Fruit fly (Drosophila melanogaster) whole organism, adult: ENCODE results near the gene Afg3l2.

Experiments used
- CG11617 ChIP-seq: fragments of 200-800 bp; sonication (Bioruptor generic); optimal IDR thresholded peaks from 2 replicates; lab custom pipeline; 2017; ENCODE audit warnings: mild to moderate bottlenecking, missing biosample characterization, missing genetic modification reagents, missing genetic modification characterization
- CG12768 ChIP-seq: fragments of 200-800 bp; sonication (Bioruptor generic); optimal IDR thresholded peaks from 2 replicates; lab custom pipeline; 2017; ENCODE audit warnings: missing biosample characterization, missing genetic modification characterization, mild to moderate bottlenecking, moderate library complexity, missing genetic modification reagents
- CG1620 ChIP-seq: fragments of 200-800 bp; sonication (Bioruptor generic); optimal IDR thresholded peaks from 2 replicates; lab custom pipeline; 2016; ENCODE audit warnings: missing biosample characterization, missing genetic modification characterization
- CG33017 ChIP-seq: fragments of 200-800 bp; sonication (Bioruptor generic); optimal IDR thresholded peaks from 2 replicates; lab custom pipeline; 2018; ENCODE audit warnings: missing biosample characterization, mild to moderate bottlenecking, missing genetic modification characterization, moderate library complexity
- CG5204 ChIP-seq: fragments of 200-800 bp; sonication (Bioruptor generic); optimal IDR thresholded peaks from 2 replicates; lab custom pipeline; 2016; ENCODE audit warnings: missing biosample characterization, missing genetic modification characterization
- CG7045 ChIP-seq: fragments of 200-800 bp; sonication (Bioruptor generic); optimal IDR thresholded peaks from 2 replicates; lab custom pipeline; 2017; ENCODE audit warnings: missing biosample characterization, mild to moderate bottlenecking, missing genetic modification characterization
- CG7101 ChIP-seq: fragments of 200-800 bp; sonication (Bioruptor generic); optimal IDR thresholded peaks from 2 replicates; lab custom pipeline; 2018; ENCODE audit warnings: missing biosample characterization, mild to moderate bottlenecking, missing genetic modification characterization, moderate library complexity
- Clk ChIP-seq: fragments of 200-800 bp; sonication (Bioruptor generic); optimal IDR thresholded peaks from 2 replicates; lab custom pipeline; 2017; ENCODE audit warnings: missing biosample characterization, missing genetic modification characterization
- Crg-1 ChIP-seq: fragments of 200-800 bp; sonication (Bioruptor generic); optimal IDR thresholded peaks from 2 replicates; lab custom pipeline; 2016; ENCODE audit warnings: missing biosample characterization, missing genetic modification characterization
- Hr96 ChIP-seq: fragments of 200-800 bp; sonication (Bioruptor generic); optimal IDR thresholded peaks from 2 replicates; lab custom pipeline; 2016; ENCODE audit warnings: missing biosample characterization, missing genetic modification characterization
- Mnt ChIP-seq: fragments of 200-800 bp; sonication (Bioruptor generic); optimal IDR thresholded peaks from 2 replicates; lab custom pipeline; 2016; ENCODE audit warnings: missing biosample characterization, mild to moderate bottlenecking, missing genetic modification characterization
- bab1 ChIP-seq: fragments of 200-800 bp; sonication (Bioruptor generic); optimal IDR thresholded peaks from 3 replicates; lab custom pipeline; 2019; ENCODE audit warnings: missing biosample characterization, mild to moderate bottlenecking, missing genetic modification characterization, moderate library complexity
- cic ChIP-seq: fragments of 200-800 bp; sonication (Bioruptor generic); optimal IDR thresholded peaks from 2 replicates; lab custom pipeline; 2017; ENCODE audit warnings: missing biosample characterization, mild to moderate bottlenecking, missing genetic modification characterization, moderate library complexity
- cnc ChIP-seq, 2 experiments: fragments of >200 bp; optimal IDR thresholded peaks; 2 replicates each; lab custom pipeline; 2017
- kay ChIP-seq: fragments of 200-800 bp; sonication (Bioruptor generic); peaks from one replicate; lab custom pipeline; 2016; ENCODE audit warnings: missing biosample characterization, missing genetic modification characterization, borderline replicate concordance
- ovo ChIP-seq: fragments of 200-800 bp; sonication (Bioruptor generic); optimal IDR thresholded peaks from 2 replicates; lab custom pipeline; 2016; ENCODE audit warnings: missing biosample characterization, missing genetic modification characterization
- pad ChIP-seq: fragments of 200-800 bp; sonication (Bioruptor generic); optimal IDR thresholded peaks from 3 replicates; lab custom pipeline; 2017; ENCODE audit warnings: missing biosample characterization, missing genetic modification characterization, mild to moderate bottlenecking, moderate library complexity, missing genetic modification reagents
- tj ChIP-seq: fragments of 200-800 bp; sonication (Bioruptor generic); optimal IDR thresholded peaks from 3 replicates; lab custom pipeline; 2017; ENCODE audit warnings: missing biosample characterization, mild to moderate bottlenecking, missing genetic modification characterization, moderate library complexity
- toe ChIP-seq: fragments of 200-800 bp; sonication (Bioruptor generic); optimal IDR thresholded peaks from 2 replicates; lab custom pipeline; 2016; ENCODE audit warnings: missing biosample characterization, missing genetic modification characterization

The Afg3l2 gene

DNA sequence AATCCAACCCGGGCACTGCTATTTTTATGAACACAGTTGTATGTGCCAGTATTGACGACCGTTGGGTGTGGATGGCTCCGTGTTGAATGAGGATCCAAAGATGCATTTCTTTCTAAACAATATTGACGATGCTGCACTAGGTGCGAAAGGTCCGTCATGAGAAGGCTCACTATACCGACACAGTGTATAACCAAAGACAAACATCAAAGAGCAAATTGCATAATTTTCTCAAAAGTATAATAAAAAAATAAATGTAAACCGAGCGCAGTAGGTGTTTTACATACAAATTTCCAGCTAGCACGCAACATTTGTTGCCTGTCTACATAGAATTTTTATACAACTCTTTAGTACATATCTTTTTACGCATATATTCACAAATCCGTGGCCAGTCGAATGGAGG, 1.2 kb upstream of the Afg3l2 start, which contains the start of gene CG7707:
TSS of gene CG7707 (plus strand) at position 301 of the 400 bp plus-strand sequence.
- TF ChIP-seq CG5204 (GFP tag; lab: Kevin White, UChicago) (no peak), cic (no peak), tj (GFP tag; lab: Kevin White, UChicago) (no peak), CG7045 (GFP tag; lab: Kevin White, UChicago) (no peak), CG11617 (GFP tag; lab: Kevin White, UChicago) (no peak), toe (GFP tag; lab: Kevin White, UChicago) (no peak), Hr96 (no peak)

- peak; percentile 8 for TF ChIP-seq CG7101 (tag; lab: Kevin White, UChicago)
- TF ChIP-seq Mnt (GFP tag; lab: Kevin White, UChicago), result peak; percentile 90
- no peak for TF ChIP-seq CG33017 (tag; lab: Kevin White, UChicago)
- TF ChIP-seq CG5204 (GFP tag; lab: Kevin White, UChicago), result no peak
- no peak for TF ChIP-seq pad (GFP tag; lab: Kevin White, UChicago)
- no peak for TF ChIP-seq kay (GFP tag; lab: Kevin White, UChicago)
- no peak for TF ChIP-seq cnc (optimal IDR thresholded peaks at IDR 0.05; lab: Kevin White, UChicago)
- peak; percentile 37 for TF ChIP-seq CG12768
- TF ChIP-seq CG11617 (GFP tag; lab: Kevin White, UChicago), result no peak
- TF ChIP-seq ovo (GFP tag; lab: Kevin White, UChicago), result no peak
- TF ChIP-seq CG7045 (GFP tag; lab: Kevin White, UChicago), result no peak
- peak; percentile 57 for TF ChIP-seq cic
- no peak for TF ChIP-seq Hr96
- TF ChIP-seq tj (GFP tag; lab: Kevin White, UChicago), result peak; percentile 35
Observed at dm6 chr3L:17238129-17238732, 3.7 kb downstream of the Afg3l2 start, which contains the start of gene Rbp6. Rbp6 (minus strand) TSS chr3L:17238212.

DNA sequence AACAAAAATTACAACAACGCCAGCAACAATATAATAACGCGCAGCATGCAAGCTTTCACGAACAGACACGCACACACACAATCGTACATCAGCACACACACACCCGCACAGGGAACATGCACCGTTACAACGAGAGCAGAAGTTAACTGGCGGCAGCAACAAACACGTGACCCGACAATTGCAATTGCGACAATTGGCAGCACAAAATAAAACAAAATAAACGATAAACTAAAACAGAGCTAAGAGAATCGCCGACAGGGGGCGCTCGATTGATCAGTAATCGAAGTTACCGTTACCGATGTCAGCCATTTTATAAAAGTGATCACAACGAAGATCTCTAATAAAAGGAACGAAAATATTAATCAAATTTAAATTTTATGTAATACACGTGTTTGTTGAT, 4.9 kb downstream of the Afg3l2 start:
- TF ChIP-seq CG11617 (GFP tag; lab: Kevin White, UChicago) (no peak), ovo (GFP tag; lab: Kevin White, UChicago) (peak; percentile 1)

DNA sequence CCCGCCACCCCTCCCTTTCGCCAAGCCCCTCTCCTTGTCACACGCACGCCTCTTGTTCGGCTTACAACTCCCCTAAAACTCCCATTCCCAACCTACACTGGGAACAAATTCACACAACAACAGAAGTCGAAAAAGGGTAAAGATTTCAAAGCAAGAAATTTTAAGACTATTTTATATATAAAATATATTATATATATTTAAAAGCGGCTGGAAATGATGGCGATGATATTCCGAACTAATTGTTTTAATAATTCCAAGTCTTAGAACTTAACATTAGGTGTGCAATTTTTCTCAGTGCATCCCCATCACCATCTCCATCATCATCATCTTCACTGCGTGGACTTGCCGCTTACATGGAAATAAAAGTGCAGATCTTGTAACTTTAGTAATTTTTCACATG, 15.6 kb downstream of the Afg3l2 start:
- TF ChIP-seq CG1620 (GFP tag; lab: Kevin White, UChicago), result no peak

- no peak for TF ChIP-seq CG1620 (GFP tag; lab: Kevin White, UChicago)
- no peak for TF ChIP-seq Clk (GFP tag; lab: Kevin White, UChicago)
- TF ChIP-seq CG5204 (GFP tag; lab: Kevin White, UChicago), result no peak
- no peak for TF ChIP-seq Hr96
- TF ChIP-seq CG11617 (GFP tag; lab: Kevin White, UChicago), result no peak
- no peak for TF ChIP-seq toe (GFP tag; lab: Kevin White, UChicago)
- no peak for TF ChIP-seq CG7101 (tag; lab: Kevin White, UChicago)
- no peak for TF ChIP-seq cnc (optimal IDR thresholded peaks at IDR 0.05; lab: Kevin White, UChicago)
- TF ChIP-seq ovo (GFP tag; lab: Kevin White, UChicago), result no peak
- TF ChIP-seq kay (GFP tag; lab: Kevin White, UChicago), result no peak
- TF ChIP-seq CG33017 (tag; lab: Kevin White, UChicago), result no peak
- no peak for TF ChIP-seq tj (GFP tag; lab: Kevin White, UChicago)
- TF ChIP-seq CG12768, result no peak
- no peak for TF ChIP-seq bab1 (GFP tag; lab: Kevin White, UChicago)
- TF ChIP-seq Mnt (GFP tag; lab: Kevin White, UChicago), result no peak
- no peak for TF ChIP-seq pad (GFP tag; lab: Kevin White, UChicago)
- TF ChIP-seq CG7045 (GFP tag; lab: Kevin White, UChicago), result no peak
Observed at dm6 chr3L:17219299-17219698, 22.6 kb downstream of the Afg3l2 start.

DNA sequence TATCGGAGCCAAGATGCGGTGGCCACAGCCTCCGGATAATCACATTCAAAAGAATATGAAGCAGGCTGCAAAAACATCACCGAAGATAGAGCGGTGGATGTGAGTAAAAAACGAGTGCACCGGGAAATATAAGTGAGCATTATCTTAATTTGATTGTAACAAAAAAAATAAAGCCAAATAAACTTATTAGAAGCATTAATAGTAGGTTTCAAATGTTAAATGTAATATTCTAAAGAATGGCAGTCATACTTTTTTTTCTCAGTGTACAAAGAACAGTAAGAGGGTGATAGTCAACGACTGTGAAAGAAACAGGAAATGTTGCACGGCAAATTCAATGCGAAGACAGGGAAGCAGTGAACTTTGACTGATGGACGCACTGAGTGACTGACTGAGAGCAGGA, 25.7 kb downstream of the Afg3l2 start:
- TF ChIP-seq Crg-1 (GFP tag; lab: Kevin White, UChicago), result no peak
- TF ChIP-seq cnc (optimal IDR thresholded peaks at IDR 0.05; lab: Kevin White, UChicago), result no peak
- no peak for TF ChIP-seq CG7045 (GFP tag; lab: Kevin White, UChicago)
- TF ChIP-seq Hr96, result no peak
- TF ChIP-seq CG33017 (tag; lab: Kevin White, UChicago), result no peak
- TF ChIP-seq CG11617 (GFP tag; lab: Kevin White, UChicago), result no peak
- no peak for TF ChIP-seq CG1620 (GFP tag; lab: Kevin White, UChicago)
- TF ChIP-seq pad (GFP tag; lab: Kevin White, UChicago), result no peak
- TF ChIP-seq Mnt (GFP tag; lab: Kevin White, UChicago), result no peak
- TF ChIP-seq toe (GFP tag; lab: Kevin White, UChicago), result no peak
- no peak for TF ChIP-seq CG7101 (tag; lab: Kevin White, UChicago)
- TF ChIP-seq bab1 (GFP tag; lab: Kevin White, UChicago), result no peak

dm6 chr3L:17211568-17211967, 30.4 kb downstream of the Afg3l2 start:
- TF ChIP-seq pad (GFP tag; lab: Kevin White, UChicago) (no peak), cic (peak; percentile 64)
